Fruit fly (Drosophila melanogaster) ovary, adult (tissue): Measurements from ENCODE around the gene Pglym78.

Experiments used
- CG17801 ChIP-seq: fragments of 200-800 bp; optimal IDR thresholded peaks from 2 replicates; lab custom pipeline; 2019; ENCODE audit warnings: missing biosample characterization, mild to moderate bottlenecking, missing genetic modification characterization, moderate library complexity; ENCODE audit not compliant: partially characterized antibody

Pglym78 gene

DNA sequence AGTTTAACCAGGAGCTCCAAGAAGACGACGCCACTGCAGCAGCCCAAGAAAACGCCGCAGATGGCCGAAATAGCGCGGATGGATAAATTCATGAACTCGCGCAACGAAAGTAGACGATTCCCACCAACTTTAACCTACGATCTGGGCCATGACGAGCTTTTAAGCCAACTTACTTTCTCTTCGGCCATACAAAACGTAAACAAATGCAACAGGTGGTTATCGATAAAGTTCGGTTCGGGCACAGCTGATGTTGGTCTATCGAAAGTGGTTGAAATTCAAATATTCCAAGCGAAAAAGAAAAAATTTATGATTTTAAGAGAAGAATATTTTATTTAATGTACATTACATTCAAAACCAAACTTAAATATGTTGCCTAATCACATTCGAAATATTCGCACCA is 1.3 kb upstream of the Pglym78 start, which contains the start of gene CG14511:
Gene CG14511, minus strand, starts transcription at position 184 of the 400 bp plus-strand sequence.
- TF ChIP-seq CG17801: no peak

DNA sequence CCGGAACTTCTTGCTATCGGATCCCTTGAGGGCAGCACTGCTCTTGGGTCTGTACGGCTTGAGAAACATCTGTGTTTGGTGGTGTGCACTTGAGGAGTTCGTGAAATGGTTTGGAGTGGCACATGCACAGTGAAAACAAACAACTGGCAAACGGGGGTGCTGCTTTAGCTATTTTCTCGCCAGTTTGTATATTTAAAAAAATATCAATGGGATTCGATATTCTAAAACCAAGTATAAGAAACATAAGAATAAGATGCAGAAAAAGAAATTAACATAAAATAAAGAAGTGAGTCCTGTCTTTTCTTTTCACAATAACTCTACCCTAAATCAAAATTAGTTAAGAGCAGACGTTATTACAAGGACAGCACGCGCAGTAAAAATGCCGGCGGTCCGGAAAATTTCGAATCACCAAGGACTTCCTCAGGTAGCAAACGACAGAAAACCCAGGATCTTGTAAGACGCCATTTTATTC is 3.6 kb downstream of the Pglym78 start, which contains the start of gene eIF2D:
Gene eIF2D, minus strand, starts transcription at position 174 of the 472 bp plus-strand sequence.
- peak; percentile 70 for TF ChIP-seq CG17801

DNA sequence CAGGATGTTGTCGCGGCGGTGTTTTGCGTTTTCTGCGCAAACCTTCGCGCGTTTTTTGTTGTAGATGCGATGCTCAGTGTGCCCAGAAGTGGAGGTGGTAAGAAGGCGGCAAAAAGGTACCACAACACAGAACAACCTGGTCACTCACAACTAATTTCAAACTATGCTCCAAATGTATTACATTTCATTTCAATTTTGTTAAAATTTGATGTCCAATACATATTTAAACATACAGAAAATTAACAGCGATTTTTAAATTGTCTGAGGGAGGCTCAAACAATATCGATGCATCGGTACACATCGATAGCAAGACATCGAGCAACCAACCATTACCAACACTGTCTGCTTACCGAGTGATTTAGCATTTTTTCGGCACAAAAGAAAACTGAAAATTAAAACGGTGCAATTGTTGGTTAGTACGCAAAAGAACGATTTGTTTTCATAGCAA is 5.2 kb downstream of the Pglym78 start, which contains the start of the genes Slbp and Rpn2:
Gene Slbp, minus strand, starts transcription at position 70 of the 448 bp plus-strand sequence.
Gene Rpn2, plus strand, starts transcription at position 328 of the 448 bp plus-strand sequence.
- TF ChIP-seq CG17801: peak; percentile 62

DNA sequence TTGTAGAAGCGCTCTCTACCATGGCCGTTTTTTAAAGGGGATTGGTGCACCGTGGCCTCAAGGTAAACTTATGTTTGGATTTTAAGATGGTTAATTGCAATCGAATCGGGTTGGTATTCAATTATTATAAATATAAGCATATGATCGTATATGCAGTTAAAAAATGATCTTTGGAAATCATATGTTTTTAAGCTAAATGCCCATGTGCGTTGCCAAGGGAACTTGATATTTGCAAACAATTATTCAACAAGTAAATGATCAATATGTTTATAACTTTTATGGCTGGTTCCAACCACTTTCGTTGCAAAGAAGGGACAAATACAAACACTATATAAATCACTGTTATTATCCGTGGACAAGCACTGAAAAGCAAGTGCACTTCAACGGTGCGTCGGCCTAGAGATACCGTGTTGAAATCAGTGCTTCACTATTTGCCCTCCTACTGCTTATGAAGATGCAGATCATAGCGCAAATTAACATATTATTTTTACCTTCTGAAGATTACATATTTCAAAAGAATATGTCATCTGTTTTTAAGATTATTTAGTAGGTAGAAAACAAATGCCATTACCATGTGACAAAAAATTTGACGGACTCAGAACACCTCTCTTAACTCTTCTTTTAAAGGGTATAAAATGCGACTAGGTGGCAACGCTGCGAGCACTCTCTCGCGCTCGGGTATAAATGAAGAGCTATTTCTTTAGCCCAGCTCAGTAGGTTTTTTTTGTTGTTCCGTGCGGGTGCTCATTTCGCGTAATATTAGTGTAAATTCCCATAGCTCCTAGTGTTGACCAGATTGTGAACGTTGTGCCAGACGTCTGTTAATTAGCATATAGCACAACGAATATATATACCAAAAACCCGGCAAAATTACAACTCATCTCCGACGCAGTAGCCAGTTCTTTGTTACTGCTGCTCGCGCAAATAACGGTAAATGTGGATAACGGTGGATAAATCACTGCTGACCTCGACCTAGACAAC is 9.7 kb downstream of the Pglym78 start, which contains the start of gene rdog:
Gene rdog, plus strand, starts transcription at position 705 of the 981 bp plus-strand sequence.
- peak; percentile 36 for TF ChIP-seq CG17801

DNA sequence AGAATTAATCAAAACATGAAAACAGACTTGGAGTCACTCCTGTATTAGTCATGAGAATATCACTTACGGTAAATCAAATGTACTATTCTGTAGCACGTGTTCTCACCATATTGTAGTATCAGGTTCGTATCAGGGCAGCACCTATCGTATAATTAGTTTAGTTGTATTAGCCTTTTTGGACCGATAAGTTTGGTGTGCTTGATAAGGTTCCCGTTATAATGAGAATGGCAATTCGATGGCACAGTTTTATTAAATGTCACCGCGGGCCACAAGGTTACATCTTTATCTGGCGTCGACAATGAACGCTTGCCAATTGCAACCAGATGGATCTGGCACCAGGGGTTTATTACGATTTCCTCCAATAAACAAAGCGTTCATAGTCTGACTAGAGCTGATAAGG is 10.7 kb downstream of the Pglym78 start:
- no peak for TF ChIP-seq CG17801

DNA sequence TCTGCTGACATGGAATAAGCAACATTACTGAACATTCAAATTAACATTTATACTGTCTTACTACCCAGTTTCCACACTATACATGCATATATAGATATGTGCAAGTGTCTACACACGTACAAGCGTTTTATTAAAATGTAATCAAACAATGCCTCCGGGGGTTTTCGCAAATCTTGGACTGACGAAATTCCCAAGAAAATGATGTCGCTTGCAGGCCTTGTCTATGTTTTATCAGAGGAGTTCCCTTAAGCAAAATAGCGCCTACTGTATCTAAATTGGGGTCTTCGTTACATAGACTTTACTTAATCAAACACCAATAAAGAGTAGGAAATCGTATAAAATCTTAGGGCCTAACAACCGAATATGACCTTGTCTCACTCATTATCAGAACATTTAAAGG is 11.6 kb downstream of the Pglym78 start:
- TF ChIP-seq CG17801: no peak

DNA sequence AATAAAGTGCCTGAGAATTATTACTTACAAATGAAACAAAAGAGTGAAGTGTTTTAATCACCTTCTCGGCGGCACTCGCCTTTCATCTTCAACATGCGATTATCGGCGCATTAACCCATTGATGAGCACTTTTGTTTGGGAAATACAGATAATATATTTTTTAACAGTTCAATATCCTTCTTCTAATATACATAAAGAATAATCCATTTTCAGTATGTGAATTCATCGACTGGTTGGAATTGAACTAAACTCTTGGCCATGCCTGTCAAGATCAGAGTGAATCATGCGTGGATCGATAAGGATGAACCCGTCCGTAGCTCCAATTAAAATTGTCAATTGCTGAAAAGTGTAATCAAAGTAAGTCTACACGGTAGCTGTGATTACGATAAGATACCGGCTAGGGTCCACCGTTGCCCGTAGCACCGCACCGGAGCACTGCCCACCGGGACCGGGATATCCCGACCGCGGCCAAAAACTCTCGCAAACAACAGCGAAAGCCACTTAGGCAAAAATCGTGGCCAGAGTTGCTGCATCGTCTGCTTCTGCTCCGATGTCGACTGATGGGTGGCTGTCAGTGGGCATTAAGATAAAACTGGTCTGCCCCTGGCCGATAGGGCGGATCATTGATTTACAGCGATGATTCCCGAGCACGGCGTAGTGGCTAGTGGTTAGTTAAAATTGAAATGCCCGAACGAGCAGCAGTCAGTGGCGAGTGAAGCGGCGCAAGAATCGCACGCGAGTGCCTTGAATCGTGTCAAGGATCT is 17.1 kb downstream of the Pglym78 start, which contains the start of gene CG11898:
Gene CG11898, plus strand, starts transcription at position 714 of the 764 bp plus-strand sequence.
- TF ChIP-seq CG17801: no peak

DNA sequence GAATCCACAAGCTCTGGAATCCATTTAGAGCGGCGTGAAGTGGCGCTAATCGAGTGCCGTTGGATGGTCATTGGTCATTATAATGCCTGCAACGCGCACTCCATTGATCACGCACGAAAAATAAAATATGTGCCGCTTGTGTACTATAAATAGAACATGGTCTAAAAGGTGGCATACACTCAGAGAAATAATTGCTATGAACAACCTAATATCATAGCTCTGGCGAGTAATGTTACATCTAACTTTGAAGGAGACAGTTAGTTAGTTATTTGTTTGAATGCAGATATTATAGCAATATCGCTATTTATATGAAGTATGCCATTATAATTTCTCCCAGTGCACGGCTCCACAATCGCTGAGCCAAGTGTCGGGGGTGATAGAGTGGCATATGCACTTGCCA is 42.9 kb downstream of the Pglym78 start:
- TF ChIP-seq CG17801: no peak

DNA sequence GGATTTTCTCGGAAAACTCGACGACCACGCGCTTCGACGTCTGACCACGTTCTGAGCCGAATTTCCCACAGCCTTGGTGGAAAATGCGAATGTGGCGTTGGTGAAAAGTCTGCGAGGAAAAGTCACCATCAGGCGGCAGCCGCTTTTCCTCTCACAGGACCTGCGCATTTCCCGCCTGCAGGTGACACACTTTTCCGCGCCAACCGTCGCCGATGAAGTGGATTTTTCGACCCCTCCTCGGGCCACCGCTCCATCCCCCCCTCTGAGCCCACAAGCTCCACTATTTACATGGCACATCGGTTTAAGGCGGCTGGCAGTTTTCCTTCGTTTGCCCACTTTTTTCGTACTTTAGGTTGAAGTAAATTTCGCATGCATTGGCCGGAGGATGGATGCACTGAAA is 46.9 kb downstream of the Pglym78 start, which contains the start of gene jus:
Gene jus, minus strand, starts transcription at position 38 of the 400 bp plus-strand sequence.
- no peak for TF ChIP-seq CG17801

DNA sequence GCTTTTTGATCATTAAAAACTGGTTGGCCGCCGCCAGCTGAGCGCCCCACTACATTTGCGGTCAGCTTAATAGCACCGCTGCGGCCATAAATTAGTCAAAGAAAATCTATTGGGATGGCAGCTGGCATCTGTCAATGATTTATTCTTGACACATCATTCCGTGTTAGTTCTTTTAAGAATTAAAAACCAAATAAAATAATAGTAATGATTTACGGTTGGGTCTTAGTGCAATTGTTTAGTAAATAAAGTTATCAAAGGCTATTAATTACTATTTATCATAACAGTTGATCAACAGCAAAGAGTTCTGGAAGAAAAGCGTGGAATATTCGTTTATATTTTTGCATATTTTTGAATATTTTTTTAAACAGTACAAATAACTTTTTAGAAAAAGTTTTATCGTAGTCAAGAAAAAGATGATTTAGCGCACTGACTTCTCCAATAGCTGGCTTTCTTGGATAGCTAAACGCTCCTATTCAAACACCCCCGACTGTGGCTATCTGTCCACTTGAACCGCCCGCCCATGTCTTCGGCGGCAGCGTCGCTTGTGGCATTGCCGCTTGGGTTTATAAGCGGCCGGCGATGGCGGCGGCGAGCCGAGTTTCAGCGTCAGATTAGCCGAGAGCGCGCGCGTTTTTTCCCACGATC is 49.0 kb downstream of the Pglym78 start, which contains the start of gene CG14515:
Gene CG14515, plus strand, starts transcription at position 590 of the 645 bp plus-strand sequence.
- TF ChIP-seq CG17801: no peak

DNA sequence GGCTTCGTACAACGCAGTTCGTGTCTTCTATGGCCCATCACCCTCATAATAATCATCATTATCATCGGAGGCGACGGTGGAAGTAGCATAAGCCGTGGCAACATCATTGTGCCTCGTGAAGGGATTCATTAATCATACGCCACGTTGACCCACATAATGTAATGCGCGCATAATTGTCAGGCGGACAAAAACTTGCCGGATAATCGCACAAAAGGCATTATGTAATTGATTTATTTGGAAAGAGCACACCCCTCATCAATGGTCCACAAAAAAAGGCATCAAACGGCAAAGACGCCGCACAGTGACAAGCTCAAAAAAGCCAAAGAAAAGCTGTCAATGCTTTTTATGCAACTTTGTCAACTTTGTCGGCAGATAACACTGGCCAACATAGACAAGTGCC is 50.3 kb downstream of the Pglym78 start:
- TF ChIP-seq CG17801: no peak
